Worm (Caenorhabditis elegans): ENCODE data around the gene F57G8.7.

The F57G8.7 gene

DNA sequence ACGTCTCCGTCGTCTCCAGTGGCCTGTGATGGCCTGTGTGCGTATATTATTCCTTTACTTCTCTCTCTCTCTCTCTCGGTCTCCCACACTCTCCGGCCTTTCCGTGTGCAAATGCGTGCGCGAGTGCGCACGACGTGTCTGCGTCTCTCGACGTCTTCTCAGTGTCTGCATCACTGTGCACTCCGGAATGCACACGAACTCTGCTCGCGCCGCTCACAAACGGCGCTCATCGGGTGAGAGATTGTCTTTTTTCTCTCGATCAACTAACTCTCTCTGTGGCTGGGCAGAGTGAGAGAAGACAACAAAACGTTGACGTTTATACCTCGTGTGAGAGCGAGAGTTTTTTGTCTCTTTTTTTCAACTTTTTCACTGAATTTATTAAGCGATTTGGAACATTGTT is 27.0 kb downstream of the F57G8.7 start (continued):
- TF ChIP-seq dpl-1 (GFP tag; optimal IDR thresholded peaks at IDR 0.05) (peak; percentile 53 to 62 (median 56)), nhr-85 (tag) (peak; percentile 95), nhr-28 (tag; optimal IDR thresholded peaks at IDR 0.05) (no peak), irx-1 (tag; optimal IDR thresholded peaks at IDR 0.05) (peak; percentile 81), sptf-1 (tag; optimal IDR thresholded peaks at IDR 0.05) (no peak), pag-3 (tag; optimal IDR thresholded peaks at IDR 0.05; ENCODE audit: borderline replicate concordance, insufficient read depth) (no peak), skn-1 (tag; optimal IDR thresholded peaks at IDR 0.05) (peak; percentile 89), ces-1 (GFP tag; optimal IDR thresholded peaks at IDR 0.05) (no peak), lin-13 (GFP tag; optimal IDR thresholded peaks at IDR 0.05) (peak; percentile 75), lin-39 (tag; optimal IDR thresholded peaks at IDR 0.05) (no peak), xbp-1 (tag; optimal IDR thresholded peaks at IDR 0.05) (peak; percentile 83), egl-13 (tag; optimal IDR thresholded peaks at IDR 0.05) (peak; percentile 79), hpl-2 (GFP tag; optimal IDR thresholded peaks at IDR 0.05) (no peak), unc-62 (GFP tag; optimal IDR thresholded peaks at IDR 0.05) (no peak), zag-1 (tag; optimal IDR thresholded peaks at IDR 0.05) (no peak), sup-37 (GFP tag; optimal IDR thresholded peaks at IDR 0.05) (peak; percentile 61), elt-2 (tag; optimal IDR thresholded peaks at IDR 0.05) (peak; percentile 87), tlp-1 (tag; optimal IDR thresholded peaks at IDR 0.05) (no peak), C04F5.9 (tag; optimal IDR thresholded peaks at IDR 0.05) (no peak), grh-1 (GFP tag; IDR thresholded peaks at IDR 0.05) (no peak), mep-1 (tag; optimal IDR thresholded peaks at IDR 0.05) (peak; percentile 77), egl-27 (tag; optimal IDR thresholded peaks at IDR 0.05) (peak; percentile 42 to 83), nhr-71 (tag; optimal IDR thresholded peaks at IDR 0.05) (peak; percentile 97), unc-86 (tag; optimal IDR thresholded peaks at IDR 0.05) (peak; percentile 89), ama-1 (optimal IDR thresholded peaks at IDR 0.05) (no peak), efl-1 (optimal IDR thresholded peaks at IDR 0.05) (peak; percentile 84 to 93), efl-1 (GFP tag; optimal IDR thresholded peaks at IDR 0.05 in 1 of 2) (peak; percentile 57 to 96), snpc-4 (tag; optimal IDR thresholded peaks at IDR 0.05) (peak; percentile 86), lin-35 (GFP tag; optimal IDR thresholded peaks at IDR 0.05) (peak; percentile 72 to 85), dsc-1 (tag; optimal IDR thresholded peaks at IDR 0.05) (peak; percentile 77), fos-1 (tag; optimal IDR thresholded peaks at IDR 0.05) (peak; percentile 79), unc-130 (tag; optimal IDR thresholded peaks at IDR 0.05) (no peak), unc-30 (tag; optimal IDR thresholded peaks at IDR 0.05) (no peak), Y116A8C.19 (tag; optimal IDR thresholded peaks at IDR 0.05; ENCODE audit: borderline replicate concordance) (no peak)

DNA sequence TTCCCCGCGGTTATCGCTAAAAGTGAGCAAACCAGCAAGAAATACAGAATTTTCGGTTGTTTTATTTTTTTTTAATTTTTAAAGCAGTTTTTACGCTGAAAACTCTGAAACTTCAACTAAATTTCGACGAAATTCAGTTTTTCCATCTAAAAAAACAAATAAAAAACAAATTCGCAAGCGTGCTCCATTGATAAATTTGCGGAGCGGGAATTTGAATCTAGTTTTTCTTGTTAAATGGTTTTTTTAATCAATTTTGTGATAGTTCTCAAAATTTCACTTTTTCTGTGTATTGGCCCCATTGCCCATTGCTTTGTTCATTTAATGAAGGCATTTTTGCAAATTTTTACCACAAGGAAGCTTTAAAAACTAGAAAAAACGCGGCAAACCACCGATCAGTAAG is 27.8 kb downstream of the F57G8.7 start:
- TF ChIP-seq ceh-82 (tag; optimal IDR thresholded peaks at IDR 0.05) (no peak), dpl-1 (GFP tag; optimal IDR thresholded peaks at IDR 0.05) (peak in 1 of 3 experiments; percentile 41), isw-1 (GFP tag; IDR thresholded peaks at IDR 0.05) (no peak), snu-23 (GFP tag; optimal IDR thresholded peaks at IDR 0.05) (no peak), fkh-10 (GFP tag; optimal IDR thresholded peaks at IDR 0.05) (no peak), blmp-1 (tag; optimal IDR thresholded peaks at IDR 0.05) (no peak), ces-1 (GFP tag; optimal IDR thresholded peaks at IDR 0.05) (no peak), skn-1 (tag; optimal IDR thresholded peaks at IDR 0.05) (no peak), nhr-12 (tag; optimal IDR thresholded peaks at IDR 0.05) (no peak), efl-1 (optimal IDR thresholded peaks at IDR 0.05) (peak in 1 of 2 experiments; percentile 38), efl-1 (GFP tag; optimal IDR thresholded peaks at IDR 0.05 in 1 of 2) (peak; percentile 59 to 93), mdl-1 (tag; optimal IDR thresholded peaks at IDR 0.05) (no peak), aly-2 (tag; optimal IDR thresholded peaks at IDR 0.05) (no peak), unc-30 (tag; optimal IDR thresholded peaks at IDR 0.05) (no peak), C34B4.2 (tag; optimal IDR thresholded peaks at IDR 0.05) (no peak)

Data from whole organism, L1 larva.